Fruit fly (Drosophila melanogaster) whole organism, embryonic: ENCODE measurements around the gene Polr3A.
A peak's percentile ranks its signal among the peaks of the same experiment; 100 is the strongest.

ENCODE experiments used
- CG10147 ChIP-seq: fragments of 200-800 bp; sonication (Bioruptor generic); optimal IDR thresholded peaks from 2 replicates; lab custom pipeline; 2019; ENCODE audit warnings: missing biosample characterization, mild to moderate bottlenecking, missing genetic modification characterization, moderate library complexity
- CG11695 ChIP-seq: fragments of 200-800 bp; sonication (Bioruptor generic); IDR thresholded peaks from 3 replicates; pipeline ENCODE4 v1.3.6; 2022; ENCODE audit warnings: missing biosample characterization, missing genetic modification characterization
- CG12104 ChIP-seq: fragments of 200-800 bp; sonication (Bioruptor generic); optimal IDR thresholded peaks from 3 replicates; lab custom pipeline; 2016; ENCODE audit warnings: missing biosample characterization, missing genetic modification characterization
- CG12391 ChIP-seq: fragments of 200-800 bp; sonication (Bioruptor generic); optimal IDR thresholded peaks from 3 replicates; lab custom pipeline; 2018; ENCODE audit warnings: missing biosample characterization, mild to moderate bottlenecking, missing genetic modification characterization, moderate library complexity
- CG14710 ChIP-seq: fragments of 200-800 bp; sonication (Bioruptor generic); optimal IDR thresholded peaks from 3 replicates; lab custom pipeline; 2019; ENCODE audit warnings: missing biosample characterization, mild to moderate bottlenecking, missing genetic modification characterization, moderate library complexity
- CG16815 ChIP-seq: fragments of 200-800 bp; sonication (Bioruptor generic); optimal IDR thresholded peaks from 3 replicates; lab custom pipeline; 2017; ENCODE audit warnings: missing biosample characterization, mild to moderate bottlenecking, missing genetic modification characterization
- CG17359 ChIP-seq: fragments of 200-800 bp; sonication (Bioruptor generic); optimal IDR thresholded peaks from 3 replicates; lab custom pipeline; 2018; ENCODE audit warnings: missing biosample characterization, mild to moderate bottlenecking, missing genetic modification characterization, moderate library complexity
- CG18011 ChIP-seq: fragments of 200-800 bp; sonication (Bioruptor generic); optimal IDR thresholded peaks from 2 replicates; lab custom pipeline; 2017; ENCODE audit warnings: missing biosample characterization, missing genetic modification characterization, mild to moderate bottlenecking, moderate library complexity, missing genotype
- CG18262 ChIP-seq: fragments of 200-800 bp; optimal IDR thresholded peaks from 3 replicates; lab custom pipeline; 2019; ENCODE audit warnings: missing biosample characterization, mild to moderate bottlenecking, missing genetic modification characterization, moderate library complexity
- CG30403 ChIP-seq: fragments of 200-800 bp; sonication (Bioruptor generic); optimal IDR thresholded peaks from 3 replicates; lab custom pipeline; 2016; ENCODE audit warnings: missing biosample characterization, missing genetic modification characterization
- CG31365 ChIP-seq: fragments of 200-800 bp; sonication (Bioruptor generic); optimal IDR thresholded peaks from 2 replicates; lab custom pipeline; 2018; ENCODE audit warnings: missing biosample characterization, mild to moderate bottlenecking, missing genetic modification characterization
- CG3995 ChIP-seq: fragments of 200-800 bp; sonication (Bioruptor generic); optimal IDR thresholded peaks from 3 replicates; lab custom pipeline; 2016; ENCODE audit warnings: missing biosample characterization, missing genetic modification characterization
- CG4820 ChIP-seq: fragments of 200-800 bp; sonication (Bioruptor generic); optimal IDR thresholded peaks from 3 replicates; lab custom pipeline; 2016; ENCODE audit warnings: missing biosample characterization, missing genetic modification characterization
- CG5953 ChIP-seq: fragments of 200-800 bp; sonication (Bioruptor generic); IDR thresholded peaks from 2 replicates; pipeline ENCODE4 v1.3.6; 2022; ENCODE audit warnings: missing biosample characterization, missing genetic modification characterization
- CG7271 ChIP-seq: fragments of 200-800 bp; sonication (Bioruptor generic); optimal IDR thresholded peaks from 2 replicates; lab custom pipeline; 2018; ENCODE audit warnings: missing biosample characterization, mild to moderate bottlenecking, missing genetic modification characterization, moderate library complexity
- CG9215 ChIP-seq: fragments of 200-800 bp; sonication (Bioruptor generic); IDR thresholded peaks from 2 replicates; pipeline ENCODE4 v1.3.6; 2022; ENCODE audit warnings: missing biosample characterization, missing genetic modification characterization
- CTCF ChIP-seq: fragments of 200-800 bp; sonication (Bioruptor generic); optimal IDR thresholded peaks from 2 replicates; lab custom pipeline; 2017; ENCODE audit warnings: missing biosample characterization, mild to moderate bottlenecking, missing genetic modification characterization, moderate library complexity
- Camta ChIP-seq: fragments of 200-800 bp; sonication (Bioruptor generic); optimal IDR thresholded peaks from 2 replicates; lab custom pipeline; 2016; ENCODE audit warnings: missing biosample characterization, missing genetic modification characterization
- D19A ChIP-seq: fragments of 200-800 bp; optimal IDR thresholded peaks from 3 replicates; lab custom pipeline; 2019; ENCODE audit warnings: missing biosample characterization, mild to moderate bottlenecking, missing genetic modification characterization, moderate library complexity
- Dbx ChIP-seq: fragments of 200-800 bp; sonication (Bioruptor generic); IDR thresholded peaks from 3 replicates; pipeline ENCODE4 v1.3.6; 2022; ENCODE audit warnings: missing biosample characterization, missing genetic modification characterization
- Ets65A ChIP-seq: fragments of 200-800 bp; sonication (Bioruptor generic); peaks from one replicate; lab custom pipeline; 2016; ENCODE audit warnings: missing biosample characterization, missing genetic modification characterization
- Gug ChIP-seq: fragments of 200-800 bp; sonication (Bioruptor generic); IDR thresholded peaks from 4 replicates; pipeline ENCODE4 v1.3.6; 2022; ENCODE audit warnings: missing biosample characterization, missing genetic modification characterization
- Hey ChIP-seq: fragments of 200-800 bp; sonication (Bioruptor generic); optimal IDR thresholded peaks from 3 replicates; lab custom pipeline; 2018; ENCODE audit warnings: missing biosample characterization, mild to moderate bottlenecking, missing genetic modification characterization
- Lpt ChIP-seq: fragments of >200 bp; optimal IDR thresholded peaks from 2 replicates; lab custom pipeline; 2018; ENCODE audit warnings: missing biosample characterization, missing genetic modification characterization
- MESR4 ChIP-seq: fragments of 200-800 bp; sonication (Bioruptor generic); optimal IDR thresholded peaks from 2 replicates; lab custom pipeline; 2018; ENCODE audit warnings: missing biosample characterization, mild to moderate bottlenecking, missing genetic modification characterization, moderate library complexity
- PHDP ChIP-seq: fragments of 200-800 bp; sonication (Bioruptor generic); optimal IDR thresholded peaks from 3 replicates; lab custom pipeline; 2018; ENCODE audit warnings: missing biosample characterization, mild to moderate bottlenecking, missing genetic modification characterization, moderate library complexity
- Ptx1 ChIP-seq: fragments of 200-800 bp; sonication (Bioruptor generic); IDR thresholded peaks from 2 replicates; pipeline ENCODE4 v1.3.6; 2022; ENCODE audit warnings: missing biosample characterization, missing genetic modification characterization
- Spps ChIP-seq: fragments of 200-800 bp; sonication (Bioruptor generic); optimal IDR thresholded peaks from 2 replicates; lab custom pipeline; 2018; ENCODE audit warnings: missing biosample characterization, mild to moderate bottlenecking, missing genetic modification characterization
- Sry-δ ChIP-seq: fragments of 200-800 bp; sonication (Bioruptor generic); optimal IDR thresholded peaks from 2 replicates; lab custom pipeline; 2016; ENCODE audit warnings: missing biosample characterization, missing genetic modification characterization
- Tbp ChIP-seq: fragments of >200 bp; optimal IDR thresholded peaks from 2 replicates; lab custom pipeline; 2018; ENCODE audit warnings: missing biosample characterization, missing genetic modification characterization
- ac ChIP-seq: fragments of 200-800 bp; sonication (Bioruptor generic); optimal IDR thresholded peaks from 3 replicates; lab custom pipeline; 2017; ENCODE audit warnings: missing biosample characterization, mild to moderate bottlenecking, missing genetic modification characterization
- ara ChIP-seq: fragments of 200-800 bp; sonication (Bioruptor generic); IDR thresholded peaks from 2 replicates; pipeline ENCODE4 v1.3.6; 2022; ENCODE audit warnings: missing biosample characterization, missing genetic modification characterization
- fd96Cb ChIP-seq: fragments of 200-800 bp; sonication (Bioruptor generic); optimal IDR thresholded peaks from 2 replicates; lab custom pipeline; 2018; ENCODE audit warnings: missing biosample characterization, mild to moderate bottlenecking, missing genetic modification characterization, moderate library complexity
- gcm ChIP-seq: fragments of 200-800 bp; sonication (Bioruptor generic); optimal IDR thresholded peaks from 2 replicates; lab custom pipeline; 2019; ENCODE audit warnings: missing biosample characterization, mild to moderate bottlenecking, missing genetic modification characterization, moderate library complexity
- jigr1 ChIP-seq: fragments of 200-800 bp; sonication (Bioruptor generic); IDR thresholded peaks from 3 replicates; pipeline ENCODE4 v1.3.6; 2022; ENCODE audit warnings: missing biosample characterization, missing genetic modification characterization
- lmd ChIP-seq: fragments of 200-800 bp; sonication (Bioruptor generic); IDR thresholded peaks from 2 replicates; pipeline ENCODE4 v1.3.6; 2022; ENCODE audit warnings: missing biosample characterization, missing genetic modification characterization
- nom ChIP-seq: fragments of 200-800 bp; sonication (Bioruptor generic); optimal IDR thresholded peaks from 2 replicates; lab custom pipeline; 2017; ENCODE audit warnings: missing biosample characterization, missing genetic modification characterization, mild to moderate bottlenecking, moderate library complexity, missing genetic modification reagents
- phol ChIP-seq: fragments of 200-800 bp; sonication (Bioruptor generic); optimal IDR thresholded peaks from 3 replicates; lab custom pipeline; 2018; ENCODE audit warnings: missing biosample characterization, mild to moderate bottlenecking, missing genetic modification characterization, moderate library complexity
- row ChIP-seq: fragments of 200-800 bp; sonication (Bioruptor generic); IDR thresholded peaks from 3 replicates; pipeline ENCODE4 v1.3.6; 2022; ENCODE audit warnings: missing biosample characterization, missing genetic modification characterization
- run ChIP-seq: fragments of 200-800 bp; sonication (Bioruptor generic); optimal IDR thresholded peaks from 3 replicates; lab custom pipeline; 2018; ENCODE audit warnings: missing biosample characterization, mild to moderate bottlenecking, missing genetic modification characterization
- sc ChIP-seq, 3 experiments: fragments of >200 bp in 2 of 3; fragments of 200-800 bp in 1 of 3; sonication (Bioruptor generic) in 1 of 3; optimal IDR thresholded peaks; 2 replicates in 2 of 3; 3 replicates in 1 of 3; lab custom pipeline; 2017; ENCODE audit warnings: mild to moderate bottlenecking in 1 of 3, missing biosample characterization in 1 of 3, missing genetic modification characterization in 1 of 3, missing genetic modification reagents in 1 of 3
- sisA ChIP-seq: fragments of 200-800 bp; sonication (Bioruptor generic); IDR thresholded peaks from 2 replicates; pipeline ENCODE4 v1.3.6; 2022; ENCODE audit warnings: missing biosample characterization, missing genetic modification characterization
- slou ChIP-seq: fragments of 200-800 bp; sonication (Bioruptor generic); optimal IDR thresholded peaks from 3 replicates; lab custom pipeline; 2016; ENCODE audit warnings: missing biosample characterization, missing genetic modification characterization
- so ChIP-seq: fragments of 200-800 bp; sonication (Bioruptor generic); IDR thresholded peaks from 3 replicates; pipeline ENCODE4 v1.3.6; 2022; ENCODE audit warnings: missing biosample characterization, missing genetic modification characterization
- sug ChIP-seq: fragments of 200-800 bp; optimal IDR thresholded peaks from 2 replicates; lab custom pipeline; 2019; ENCODE audit warnings: missing biosample characterization, mild to moderate bottlenecking, missing genetic modification characterization, moderate library complexity
- tup ChIP-seq: fragments of 200-800 bp; sonication (Bioruptor generic); optimal IDR thresholded peaks from 2 replicates; lab custom pipeline; 2016; ENCODE audit warnings: missing biosample characterization, mild to moderate bottlenecking, missing genetic modification characterization, moderate library complexity
- twi ChIP-seq: fragments of 200-800 bp; optimal IDR thresholded peaks from 2 replicates; lab custom pipeline; 2019; ENCODE audit warnings: missing biosample characterization, mild to moderate bottlenecking, missing genetic modification characterization, moderate library complexity
- tx ChIP-seq: fragments of 200-800 bp; sonication (Bioruptor generic); optimal IDR thresholded peaks from 2 replicates; lab custom pipeline; 2016; ENCODE audit warnings: missing biosample characterization, missing genetic modification characterization
- vvl ChIP-seq: fragments of 200-800 bp; sonication (Bioruptor generic); IDR thresholded peaks from 2 replicates; pipeline ENCODE4 v1.3.6; 2022; ENCODE audit warnings: missing biosample characterization, missing genetic modification characterization
- zen ChIP-seq: fragments of 200-800 bp; sonication (Bioruptor generic); optimal IDR thresholded peaks from 3 replicates; lab custom pipeline; 2018; ENCODE audit warnings: missing biosample characterization, mild to moderate bottlenecking, missing genetic modification characterization, moderate library complexity
- zf30C ChIP-seq: fragments of 200-800 bp; sonication (Bioruptor generic); optimal IDR thresholded peaks from 3 replicates; lab custom pipeline; 2018; ENCODE audit warnings: missing biosample characterization, mild to moderate bottlenecking, missing genetic modification characterization

The Polr3A gene

dm6 chrX:15785429-15786239 is 22.9 kb downstream of the Polr3A start, which contains the start of the genes Paf-AHalpha and mRpS30 (continued):
- no peak for TF ChIP-seq gcm (GFP tag; lab: Kevin White, UChicago)
- peak; percentile 47 for TF ChIP-seq CG14710 (tag; lab: Kevin White, UChicago)
- no peak for TF ChIP-seq CG18011 (GFP tag; lab: Kevin White, UChicago)
- TF ChIP-seq CG3995 (GFP tag; lab: Kevin White, UChicago) = peak; percentile 94
- no peak for TF ChIP-seq CG12104 (GFP tag; lab: Kevin White, UChicago)
- no peak for TF ChIP-seq twi (tag; lab: Kevin White, UChicago)
- TF ChIP-seq run (tag; lab: Kevin White, UChicago) = no peak
- TF ChIP-seq sisA (GFP tag; lab: Robert Waterston, UW) = no peak
- TF ChIP-seq zen (tag; lab: Kevin White, UChicago) = no peak
- no peak for TF ChIP-seq fd96Cb
- TF ChIP-seq CG11695 (GFP tag; lab: Robert Waterston, UW) = no peak
- TF ChIP-seq Spps (tag; lab: Kevin White, UChicago) = no peak
- TF ChIP-seq CG12391 (tag; lab: Kevin White, UChicago) = peak; percentile 5
- no peak for TF ChIP-seq tup (GFP tag; lab: Kevin White, UChicago)
- TF ChIP-seq jigr1 = no peak
- TF ChIP-seq sug (tag; lab: Kevin White, UChicago) = no peak
- peak; percentile 25; the same call in 1 of the 2 replicates for TF ChIP-seq vvl (GFP tag; lab: Robert Waterston, UW)
- TF ChIP-seq nom (GFP tag; lab: Kevin White, UChicago) = no peak
- peak; percentile 31; the same call in 2 of the 3 replicates for TF ChIP-seq row
- no peak for TF ChIP-seq Ets65A
- TF ChIP-seq Tbp (GFP tag; lab: Kevin White, UChicago) = no peak
- no peak for TF ChIP-seq Lpt (GFP tag; lab: Kevin White, UChicago)
- no peak for TF ChIP-seq tx (GFP tag; lab: Kevin White, UChicago)
- TF ChIP-seq slou (GFP tag; lab: Kevin White, UChicago) = no peak
- no peak for TF ChIP-seq Hey
- TF ChIP-seq Ptx1 (GFP tag; lab: Robert Waterston, UW) = no peak
- TF ChIP-seq CG18262 = no peak
- TF ChIP-seq CTCF (GFP tag; lab: Kevin White, UChicago) = no peak
- no peak for TF ChIP-seq CG7271
- TF ChIP-seq CG31365 (tag; lab: Kevin White, UChicago) = no peak
- TF ChIP-seq Camta (GFP tag; lab: Kevin White, UChicago) = no peak
- TF ChIP-seq ac (GFP tag; lab: Kevin White, UChicago) = no peak
- TF ChIP-seq ara (GFP tag; lab: Robert Waterston, UW) = no peak
- no peak for TF ChIP-seq CG9215 (GFP tag; lab: Robert Waterston, UW)
- TF ChIP-seq CG4820 = no peak
- no peak for TF ChIP-seq D19A
- TF ChIP-seq CG10147 = no peak
- TF ChIP-seq sc (optimal IDR thresholded peaks at IDR 0.05; lab: Kevin White, UChicago) = no peak
- no peak for TF ChIP-seq sc (GFP tag; optimal IDR thresholded peaks at IDR 0.05; lab: Kevin White, UChicago)
- no peak for TF ChIP-seq Gug (GFP tag; lab: Robert Waterston, UW)
- TF ChIP-seq phol = no peak
- no peak for TF ChIP-seq CG5953 (GFP tag; lab: Robert Waterston, UW)
- TF ChIP-seq Dbx (GFP tag; lab: Robert Waterston, UW) = no peak
- peak; percentile 6 for TF ChIP-seq CG30403 (GFP tag; lab: Kevin White, UChicago)
- no peak for TF ChIP-seq so (GFP tag; lab: Robert Waterston, UW)
- TF ChIP-seq MESR4 (GFP tag; lab: Kevin White, UChicago) = peak; percentile 70
- TF ChIP-seq zf30C (GFP tag; lab: Kevin White, UChicago) = no peak
- no peak for TF ChIP-seq CG17359 (tag; lab: Kevin White, UChicago)
- no peak for TF ChIP-seq CG16815 (GFP tag; lab: Kevin White, UChicago)
- no peak for TF ChIP-seq PHDP (tag; lab: Kevin White, UChicago)
- no peak for TF ChIP-seq lmd (GFP tag; lab: Robert Waterston, UW)
- TF ChIP-seq Sry-δ (GFP tag; lab: Kevin White, UChicago) = peak; percentile 71
